Worm (Caenorhabditis elegans): ENCODE measurements around the gene ZK1010.12.

ZK1010.12 gene

ce11 chrIII:12980770-12981169, 10.3 kb upstream of the ZK1010.12 start, which contains the start of gene ZK1010.4:
Gene ZK1010.4 (plus strand): TSS chrIII:12981070.
- TF ChIP-seq C08G9.2 (tag; optimal IDR thresholded peaks at IDR 0.05) (no peak), lin-11 (tag; optimal IDR thresholded peaks at IDR 0.05) (no peak)

ce11 chrIII:12987418-12987817, 3.7 kb upstream of the ZK1010.12 start, which contains the start of gene ZK1010.5:
Gene ZK1010.5 (minus strand): TSS chrIII:12987518.
- TF ChIP-seq hlh-13 (GFP tag; optimal IDR thresholded peaks at IDR 0.05) (no peak), odd-2 (tag; optimal IDR thresholded peaks at IDR 0.05) (no peak), syd-9 (tag; optimal IDR thresholded peaks at IDR 0.05) (no peak)

ce11 chrIII:12993055-12993454, 2.0 kb downstream of the ZK1010.12 start:
- peak; percentile 29 for TF ChIP-seq sdc-2 (tag; optimal IDR thresholded peaks at IDR 0.05)
- TF ChIP-seq pha-2 (tag; optimal IDR thresholded peaks at IDR 0.05) = no peak
- peak; percentile 88 for TF ChIP-seq elt-4 (tag; optimal IDR thresholded peaks at IDR 0.05)
- no peak for TF ChIP-seq C08G9.2 (tag; optimal IDR thresholded peaks at IDR 0.05)

ce11 chrIII:12993607-12994006, 2.5 kb downstream of the ZK1010.12 start, which contains the start of gene col-97:
Gene col-97 (minus strand): TSS chrIII:12993707.
- TF ChIP-seq hlh-30 (tag; optimal IDR thresholded peaks at IDR 0.05; ENCODE audit: insufficient read depth) (no peak), ahr-1 (tag; optimal IDR thresholded peaks at IDR 0.05) (no peak), hlh-15 (tag; optimal IDR thresholded peaks at IDR 0.05) (no peak), lim-6 (tag; optimal IDR thresholded peaks at IDR 0.05) (no peak), pha-4 (tag; optimal IDR thresholded peaks at IDR 0.05) (no peak), C38D4.7 (GFP tag; optimal IDR thresholded peaks at IDR 0.05) (no peak), gmeb-2 (tag; optimal IDR thresholded peaks at IDR 0.05) (no peak), ceh-24 (tag; optimal IDR thresholded peaks at IDR 0.05) (no peak), unc-55 (GFP tag; optimal IDR thresholded peaks at IDR 0.05) (no peak), pax-1 (tag; optimal IDR thresholded peaks at IDR 0.05) (no peak), dmd-4 (tag; optimal IDR thresholded peaks at IDR 0.05; ENCODE audit: borderline replicate concordance) (no peak), T23F11.4 (GFP tag; optimal IDR thresholded peaks at IDR 0.05) (no peak), ceh-34 (tag; optimal IDR thresholded peaks at IDR 0.05) (no peak), nhr-11 (tag; optimal IDR thresholded peaks at IDR 0.05) (no peak), npax-4 (tag; optimal IDR thresholded peaks at IDR 0.05) (no peak), ceh-14 (tag; optimal IDR thresholded peaks at IDR 0.05) (no peak)

- TF ChIP-seq ceh-6 (GFP tag; optimal IDR thresholded peaks at IDR 0.05) = no peak
- TF ChIP-seq ceh-45 (GFP tag; IDR thresholded peaks at IDR 0.05) = no peak
- TF ChIP-seq zip-5 (tag; optimal IDR thresholded peaks at IDR 0.05) = no peak
- TF ChIP-seq pat-9 (tag; optimal IDR thresholded peaks at IDR 0.05) = no peak
- TF ChIP-seq K09A11.1 (tag; optimal IDR thresholded peaks at IDR 0.05; ENCODE audit: insufficient read depth) = no peak
- no peak for TF ChIP-seq pha-4 (tag; optimal IDR thresholded peaks at IDR 0.05)
- no peak for TF ChIP-seq gmeb-2 (tag; optimal IDR thresholded peaks at IDR 0.05)
- no peak for TF ChIP-seq che-1 (tag; optimal IDR thresholded peaks at IDR 0.05)
- no peak for TF ChIP-seq madf-2 (tag; optimal IDR thresholded peaks at IDR 0.05)
- no peak for TF ChIP-seq fkh-6 (tag; optimal IDR thresholded peaks at IDR 0.05)
- no peak for TF ChIP-seq rnt-1 (tag; optimal IDR thresholded peaks at IDR 0.05)
- TF ChIP-seq ttx-3 (tag; optimal IDR thresholded peaks at IDR 0.05) = no peak
- no peak for TF ChIP-seq pros-1 (tag; optimal IDR thresholded peaks at IDR 0.05)
- no peak for TF ChIP-seq ceh-34 (tag; optimal IDR thresholded peaks at IDR 0.05)
Measured at ce11 chrIII:12998252-12998651, 7.2 kb downstream of the ZK1010.12 start.

Data from whole organism, late embryonic.